Worm (Caenorhabditis elegans) whole organism, L4 larva: ENCODE results near the gene R13H4.2.

ENCODE experiments used
- D1046.2 ChIP-seq: fragments of 200-800 bp; sonication (Bioruptor generic); IDR thresholded peaks from 2 replicates; pipeline ENCODE4 v1.3.6; 2022; ENCODE audit warnings: missing genetic modification characterization, missing compliant biosample characterization
- F37D6.2 ChIP-seq: sonication (generic microtip); optimal IDR thresholded peaks from 2 replicates; lab custom pipeline; 2016; ENCODE audit warnings: mild to moderate bottlenecking, missing genetic modification characterization, missing compliant biosample characterization
- F44E2.7 ChIP-seq: fragments of 200-800 bp; sonication (Bioruptor generic); IDR thresholded peaks from 2 replicates; pipeline ENCODE4 v2.1.2; 2022; ENCODE audit warnings: missing genetic modification characterization, missing compliant biosample characterization
- F49E8.2 ChIP-seq: sonication (generic microtip); optimal IDR thresholded peaks from 2 replicates; lab custom pipeline; 2016; ENCODE audit warnings: missing compliant biosample characterization, mild to moderate bottlenecking, missing genetic modification characterization, borderline replicate concordance
- T20F7.1 ChIP-seq: fragments of 200-800 bp; sonication (Bioruptor generic); optimal IDR thresholded peaks from 2 replicates; lab custom pipeline; 2018; ENCODE audit warnings: mild to moderate bottlenecking, missing genetic modification characterization, missing compliant biosample characterization
- T26A8.4 ChIP-seq: fragments of 200-800 bp; sonication (Bioruptor generic); IDR thresholded peaks from 2 replicates; pipeline ENCODE4 v1.3.6; 2022; ENCODE audit warnings: missing genetic modification characterization, missing compliant biosample characterization
- Y48G9A.11 ChIP-seq: fragments of 200-800 bp; sonication (Bioruptor generic); IDR thresholded peaks from 2 replicates; pipeline ENCODE4 v1.3.6; 2022; ENCODE audit warnings: missing genetic modification reagents, missing genetic modification characterization, missing compliant biosample characterization
- ZK337.2 ChIP-seq: fragments of 200-800 bp; sonication (Bioruptor generic); IDR thresholded peaks from 2 replicates; pipeline ENCODE4 v1.3.6; 2022; ENCODE audit warnings: missing genetic modification reagents, missing genetic modification characterization, missing compliant biosample characterization
- aha-1 ChIP-seq: fragments of 150-350 bp; peaks from one replicate; lab custom pipeline; 2014; ENCODE audit warnings: missing biosample characterization, missing genetic modification characterization
- aly-2 ChIP-seq: sonication (generic microtip); optimal IDR thresholded peaks from 2 replicates; lab custom pipeline; 2018; ENCODE audit warnings: missing biosample characterization, missing genetic modification characterization
- attf-4 ChIP-seq: sonication (generic microtip); optimal IDR thresholded peaks from 3 replicates; lab custom pipeline; 2017; ENCODE audit warnings: missing biosample characterization, missing genetic modification characterization
- ceh-28 ChIP-seq: fragments of 150-350 bp; optimal IDR thresholded peaks from 2 replicates; lab custom pipeline; 2014; ENCODE audit warnings: missing biosample characterization, missing genetic modification reagents, missing genetic modification characterization
- ceh-82 ChIP-seq: sonication (generic microtip); optimal IDR thresholded peaks from 2 replicates; lab custom pipeline; 2017; ENCODE audit warnings: missing biosample characterization, missing genetic modification characterization
- ctbp-1 ChIP-seq: fragments of 200-800 bp; sonication (Bioruptor generic); IDR thresholded peaks from 2 replicates; pipeline ENCODE4 v1.3.6; 2022; ENCODE audit warnings: missing genetic modification reagents, missing genetic modification characterization, missing compliant biosample characterization
- daf-16 ChIP-seq, 3 experiments: sonication (generic microtip); optimal IDR thresholded peaks; 2 replicates each; lab custom pipeline; 2016 to 2017; ENCODE audit warnings: missing genetic modification characterization in 3 of 3, missing genetic modification reagents in 3 of 3, mild to moderate bottlenecking in 2 of 3, missing compliant biosample characterization in 2 of 3, missing biosample characterization in 1 of 3, moderate library complexity in 1 of 3
- daf-19 ChIP-seq: fragments of 200-800 bp; sonication (Bioruptor generic); conservative IDR thresholded peaks from 2 replicates; pipeline ENCODE4 v1.3.6; 2022; ENCODE audit warnings: missing genetic modification characterization, missing compliant biosample characterization
- daf-8 ChIP-seq: fragments of 200-800 bp; sonication (Bioruptor generic); IDR thresholded peaks from 2 replicates; pipeline ENCODE4 v1.3.6; 2022; ENCODE audit warnings: missing genetic modification characterization, missing compliant biosample characterization
- dmd-6 ChIP-seq: fragments of 200-800 bp; sonication (Bioruptor generic); IDR thresholded peaks from 2 replicates; pipeline ENCODE4 v1.3.6; 2022; ENCODE audit warnings: missing genetic modification reagents, missing genetic modification characterization, missing compliant biosample characterization
- dmd-8 ChIP-seq: fragments of 200-800 bp; sonication (Bioruptor generic); IDR thresholded peaks from 2 replicates; pipeline ENCODE4 v1.3.6; 2022; ENCODE audit warnings: missing genetic modification characterization, missing compliant biosample characterization
- dmd-9 ChIP-seq: fragments of 200-800 bp; sonication (Bioruptor generic); IDR thresholded peaks from 2 replicates; pipeline ENCODE4 v1.3.6; 2022; ENCODE audit warnings: missing genetic modification reagents, missing genetic modification characterization, missing compliant biosample characterization
- dpl-1 ChIP-seq: fragments of 150-350 bp; optimal IDR thresholded peaks from 2 replicates; lab custom pipeline; 2014; ENCODE audit warnings: missing biosample characterization, missing genetic modification reagents, missing genetic modification characterization
- duxl-1 ChIP-seq: sonication (generic microtip); optimal IDR thresholded peaks from 2 replicates; lab custom pipeline; 2016; ENCODE audit warnings: mild to moderate bottlenecking, missing genetic modification characterization, moderate library complexity, missing compliant biosample characterization; ENCODE audit not compliant: poor library complexity
- egl-43 ChIP-seq: fragments of 200-800 bp; sonication (Bioruptor generic); IDR thresholded peaks from 2 replicates; pipeline ENCODE4 v1.3.6; 2022; ENCODE audit warnings: missing genetic modification reagents, missing genetic modification characterization, missing compliant biosample characterization
- fos-1 ChIP-seq: fragments of 150-350 bp; optimal IDR thresholded peaks from 2 replicates; lab custom pipeline; 2014; ENCODE audit warnings: missing biosample characterization, missing genetic modification characterization
- hif-1 ChIP-seq, 2 experiments: sonication (generic microtip); optimal IDR thresholded peaks; 2 replicates each; lab custom pipeline; 2016 to 2017; ENCODE audit warnings: missing compliant biosample characterization in 2 of 2, missing genetic modification characterization in 2 of 2, missing genetic modification reagents in 2 of 2, missing genotype in 2 of 2, mild to moderate bottlenecking in 1 of 2
- hlh-11 ChIP-seq: fragments of 200-800 bp; sonication (Bioruptor generic); optimal IDR thresholded peaks from 2 replicates; lab custom pipeline; 2018; ENCODE audit warnings: mild to moderate bottlenecking, missing genetic modification characterization, missing compliant biosample characterization
- jun-1 ChIP-seq: fragments of 150-350 bp; optimal IDR thresholded peaks from 2 replicates; lab custom pipeline; 2014; ENCODE audit warnings: missing biosample characterization, missing genetic modification reagents, missing genetic modification characterization
- lin-13 ChIP-seq: fragments of 150-350 bp; optimal IDR thresholded peaks from 2 replicates; lab custom pipeline; 2014; ENCODE audit warnings: missing biosample characterization, missing genetic modification reagents, missing genetic modification characterization
- lsy-2 ChIP-seq, 2 experiments: fragments of 150-350 bp in 1 of 2; sonication (generic microtip) in 1 of 2; optimal IDR thresholded peaks; 2 replicates each; lab custom pipeline; 2014 to 2017; ENCODE audit warnings: missing biosample characterization in 2 of 2, missing genetic modification characterization in 2 of 2
- mep-1 ChIP-seq: fragments of 150-350 bp; sonication (generic microtip); optimal IDR thresholded peaks from 3 replicates; lab custom pipeline; 2014; ENCODE audit warnings: missing biosample characterization, missing genetic modification characterization
- nhr-10 ChIP-seq: fragments of 150-350 bp; optimal IDR thresholded peaks from 2 replicates; lab custom pipeline; 2014; ENCODE audit warnings: missing biosample characterization, missing genetic modification characterization
- nhr-11 ChIP-seq: fragments of 150-350 bp; optimal IDR thresholded peaks from 2 replicates; lab custom pipeline; 2014; ENCODE audit warnings: missing biosample characterization, missing genetic modification characterization
- nhr-28 ChIP-seq: fragments of 150-350 bp; optimal IDR thresholded peaks from 2 replicates; lab custom pipeline; 2014; ENCODE audit warnings: missing biosample characterization, missing genetic modification characterization
- nhr-41 ChIP-seq: fragments of 200-800 bp; sonication (Bioruptor generic); IDR thresholded peaks from 2 replicates; pipeline ENCODE4 v1.3.6; 2022; ENCODE audit warnings: missing genetic modification reagents, missing genetic modification characterization, missing compliant biosample characterization
- nhr-42 ChIP-seq: fragments of 200-800 bp; sonication (Bioruptor generic); IDR thresholded peaks from 2 replicates; pipeline ENCODE4 v1.3.6; 2022; ENCODE audit warnings: missing genetic modification characterization, missing compliant biosample characterization
- nhr-6 ChIP-seq: fragments of 150-350 bp; optimal IDR thresholded peaks from 2 replicates; lab custom pipeline; 2014; ENCODE audit warnings: missing biosample characterization, missing genetic modification characterization
- nhr-76 ChIP-seq: fragments of 150-350 bp; optimal IDR thresholded peaks from 2 replicates; lab custom pipeline; 2014; ENCODE audit warnings: missing biosample characterization, missing genetic modification characterization
- nhr-77 ChIP-seq: fragments of 150-350 bp; optimal IDR thresholded peaks from 2 replicates; lab custom pipeline; 2014; ENCODE audit warnings: missing biosample characterization, missing genetic modification characterization
- pqm-1 ChIP-seq: sonication (generic microtip); optimal IDR thresholded peaks from 2 replicates; lab custom pipeline; 2017; ENCODE audit warnings: missing biosample characterization, missing genetic modification characterization
- rbr-2 ChIP-seq: sonication (generic microtip); optimal IDR thresholded peaks from 2 replicates; lab custom pipeline; 2016; ENCODE audit warnings: missing genotype, missing genetic modification characterization, missing compliant biosample characterization
- sdz-12 ChIP-seq: fragments of 200-800 bp; sonication (Bioruptor generic); optimal IDR thresholded peaks from 2 replicates; lab custom pipeline; 2018; ENCODE audit warnings: mild to moderate bottlenecking, missing genetic modification characterization, missing compliant biosample characterization
- skn-1 ChIP-seq: fragments of 150-350 bp; optimal IDR thresholded peaks from 2 replicates; lab custom pipeline; 2014; ENCODE audit warnings: missing biosample characterization, missing genetic modification characterization
- vab-7 ChIP-seq: fragments of 200-800 bp; sonication (Bioruptor generic); IDR thresholded peaks from 2 replicates; pipeline ENCODE4 v1.3.6; 2022; ENCODE audit warnings: missing genetic modification reagents, missing genetic modification characterization, missing compliant biosample characterization
- zfp-2 ChIP-seq: sonication (generic microtip); optimal IDR thresholded peaks from 2 replicates; lab custom pipeline; 2016; ENCODE audit warnings: mild to moderate bottlenecking, missing genetic modification characterization, missing compliant biosample characterization
- zfp-3 ChIP-seq: fragments of 200-800 bp; sonication (Bioruptor generic); conservative IDR thresholded peaks from 2 replicates; pipeline ENCODE4 v1.3.6; 2022; ENCODE audit warnings: missing genetic modification reagents, missing genetic modification characterization, missing compliant biosample characterization
- zip-11 ChIP-seq: fragments of 200-800 bp; sonication (Bioruptor generic); IDR thresholded peaks from 2 replicates; pipeline ENCODE4 v1.3.6; 2022; ENCODE audit warnings: missing genetic modification characterization, missing compliant biosample characterization
- zip-2 ChIP-seq: fragments of 150-350 bp; optimal IDR thresholded peaks from 2 replicates; lab custom pipeline; 2014; ENCODE audit warnings: missing biosample characterization, missing genetic modification characterization
- ztf-11 ChIP-seq: fragments of 150-350 bp; optimal IDR thresholded peaks from 2 replicates; lab custom pipeline; 2014; ENCODE audit warnings: missing biosample characterization, missing genetic modification characterization
- ztf-7 ChIP-seq: fragments of 150-350 bp; optimal IDR thresholded peaks from 2 replicates; lab custom pipeline; 2014; ENCODE audit warnings: missing biosample characterization, missing genetic modification characterization

The R13H4.2 gene

ce11 chrV:11820551-11820950 lies 15.6 kb upstream of the R13H4.2 start (continued):
- TF ChIP-seq zfp-3 (GFP tag; lab: Robert Waterston, UW) (0 out of 2 replicates have a peak, but pooled peaks have one; percentile 31), daf-16 (GFP tag; optimal IDR thresholded peaks at IDR 0.05; lab: Kevin White, UChicago) (no peak), daf-16 (tag; optimal IDR thresholded peaks at IDR 0.05; lab: Kevin White, UChicago) (peak; percentile 23), nhr-42 (GFP tag; lab: Robert Waterston, UW) (no peak), duxl-1 (tag; lab: Kevin White, UChicago) (no peak), skn-1 (tag; lab: Kevin White, UChicago) (no peak), egl-43 (GFP tag; lab: Robert Waterston, UW) (no peak), D1046.2 (GFP tag; lab: Robert Waterston, UW) (no peak), T26A8.4 (GFP tag; lab: Robert Waterston, UW) (no peak; the same call in 1 of the 2 replicates)

- TF ChIP-seq ztf-7 (tag; lab: Kevin White, UChicago) (no peak), nhr-10 (tag; lab: Kevin White, UChicago) (peak; percentile 90), dpl-1 (no peak), lsy-2 (tag; optimal IDR thresholded peaks at IDR 0.05; lab: Kevin White, UChicago) (peak in 1 of 2 experiments; percentile 51), ctbp-1 (GFP tag; lab: Robert Waterston, UW) (no peak), dmd-9 (GFP tag; lab: Robert Waterston, UW) (no peak), D1046.2 (GFP tag; lab: Robert Waterston, UW) (no peak), rbr-2 (tag; lab: Kevin White, UChicago) (no peak), nhr-41 (GFP tag; lab: Robert Waterston, UW) (no peak), egl-43 (GFP tag; lab: Robert Waterston, UW) (no peak), F37D6.2 (tag; lab: Kevin White, UChicago) (no peak), daf-16 (GFP tag; optimal IDR thresholded peaks at IDR 0.05; lab: Kevin White, UChicago) (no peak), daf-16 (tag; optimal IDR thresholded peaks at IDR 0.05; lab: Kevin White, UChicago) (peak; percentile 91), lin-13 (GFP tag; lab: Kevin White, UChicago) (no peak), ZK337.2 (GFP tag; lab: Robert Waterston, UW) (no peak), daf-8 (GFP tag; lab: Robert Waterston, UW) (no peak), fos-1 (tag; lab: Kevin White, UChicago) (no peak), dmd-8 (GFP tag; lab: Robert Waterston, UW) (no peak), sdz-12 (GFP tag; lab: Kevin White, UChicago) (no peak), ceh-28 (tag; lab: Kevin White, UChicago) (no peak), F49E8.2 (tag; lab: Kevin White, UChicago) (no peak), hif-1 (tag; optimal IDR thresholded peaks at IDR 0.05; lab: Kevin White, UChicago) (peak; percentile 74 to 95), F44E2.7 (no peak), hlh-11 (tag; lab: Kevin White, UChicago) (peak; percentile 66), vab-7 (no peak), Y48G9A.11 (GFP tag; lab: Robert Waterston, UW) (no peak), nhr-42 (GFP tag; lab: Robert Waterston, UW) (no peak), zip-11 (GFP tag; lab: Robert Waterston, UW) (no peak), nhr-77 (tag; lab: Kevin White, UChicago) (peak; percentile 90), ceh-82 (tag; lab: Kevin White, UChicago) (no peak), jun-1 (tag; lab: Kevin White, UChicago) (no peak), pqm-1 (tag; lab: Kevin White, UChicago) (peak; percentile 10), nhr-6 (peak; percentile 47), aly-2 (tag; lab: Kevin White, UChicago) (no peak), mep-1 (tag; lab: Kevin White, UChicago) (peak; percentile 71), daf-19 (GFP tag; lab: Robert Waterston, UW) (no peak), aha-1 (tag; lab: Kevin White, UChicago) (peak; percentile 92), nhr-11 (tag; lab: Kevin White, UChicago) (peak; percentile 23), attf-4 (tag; lab: Kevin White, UChicago) (no peak), T20F7.1 (GFP tag; lab: Kevin White, UChicago) (peak; percentile 66), zfp-2 (no peak), nhr-76 (tag; lab: Kevin White, UChicago) (no peak), dmd-6 (GFP tag; lab: Robert Waterston, UW) (peak; percentile 47), zip-2 (tag; lab: Kevin White, UChicago) (peak; percentile 21), nhr-28 (tag; lab: Kevin White, UChicago) (peak; percentile 84), ztf-11 (no peak)
Observed at ce11 chrV:11822461-11822939, 13.7 kb upstream of the R13H4.2 start, which contains the start of gene pyc-1. Gene pyc-1 (minus strand): TSS chrV:11822529.
